Fruit fly (Drosophila melanogaster) whole organism, embryonic: ENCODE data around the gene CG18473.
A peak's percentile ranks its signal among the peaks of the same experiment; 100 is the strongest.

Experiments used
- Adf1 ChIP-seq: fragments of 200-800 bp; sonication (Bioruptor generic); IDR thresholded peaks from 2 replicates; pipeline ENCODE4 v1.3.6; 2022; ENCODE audit warnings: missing biosample characterization, missing genetic modification characterization
- Asciz ChIP-seq: fragments of 200-800 bp; sonication (Bioruptor generic); optimal IDR thresholded peaks from 2 replicates; lab custom pipeline; 2017; ENCODE audit warnings: missing biosample characterization, mild to moderate bottlenecking, missing genetic modification characterization, missing genetic modification reagents
- CG10209 ChIP-seq: fragments of 200-800 bp; sonication (Bioruptor generic); optimal IDR thresholded peaks from 3 replicates; lab custom pipeline; 2017; ENCODE audit warnings: missing biosample characterization, mild to moderate bottlenecking, missing genetic modification characterization, missing genetic modification reagents
- CG10462 ChIP-seq: fragments of 200-800 bp; sonication (Bioruptor generic); optimal IDR thresholded peaks from 2 replicates; lab custom pipeline; 2016; ENCODE audit warnings: missing biosample characterization, missing genetic modification characterization
- CG10979 ChIP-seq: fragments of 200-800 bp; sonication (Bioruptor generic); optimal IDR thresholded peaks from 2 replicates; lab custom pipeline; 2018; ENCODE audit warnings: missing biosample characterization, mild to moderate bottlenecking, missing genetic modification characterization, moderate library complexity
- CG11695 ChIP-seq: fragments of 200-800 bp; sonication (Bioruptor generic); IDR thresholded peaks from 3 replicates; pipeline ENCODE4 v1.3.6; 2022; ENCODE audit warnings: missing biosample characterization, missing genetic modification characterization
- CG12769 ChIP-seq: fragments of 200-800 bp; sonication (Bioruptor generic); optimal IDR thresholded peaks from 2 replicates; lab custom pipeline; 2019; ENCODE audit warnings: missing biosample characterization, mild to moderate bottlenecking, missing genetic modification characterization, moderate library complexity
- CG13123 ChIP-seq: fragments of 200-800 bp; sonication (Bioruptor generic); optimal IDR thresholded peaks from 2 replicates; lab custom pipeline; 2016; ENCODE audit warnings: missing biosample characterization, missing genetic modification characterization
- CG13624 ChIP-seq: fragments of 200-800 bp; sonication (Bioruptor generic); optimal IDR thresholded peaks from 2 replicates; lab custom pipeline; 2016; ENCODE audit warnings: missing biosample characterization, missing genetic modification characterization
- CG17359 ChIP-seq: fragments of 200-800 bp; sonication (Bioruptor generic); optimal IDR thresholded peaks from 3 replicates; lab custom pipeline; 2018; ENCODE audit warnings: missing biosample characterization, mild to moderate bottlenecking, missing genetic modification characterization, moderate library complexity
- CG18764 ChIP-seq: fragments of 200-800 bp; sonication (Bioruptor generic); optimal IDR thresholded peaks from 3 replicates; lab custom pipeline; 2016; ENCODE audit warnings: missing biosample characterization, missing genetic modification characterization
- CG2120 ChIP-seq: fragments of 200-800 bp; sonication (Bioruptor generic); optimal IDR thresholded peaks from 3 replicates; lab custom pipeline; 2016; ENCODE audit warnings: missing biosample characterization, missing genetic modification characterization
- CG2875 ChIP-seq: fragments of 200-800 bp; sonication (Bioruptor generic); optimal IDR thresholded peaks from 2 replicates; lab custom pipeline; 2017; ENCODE audit warnings: missing biosample characterization, mild to moderate bottlenecking, missing genetic modification characterization, missing genetic modification reagents
- CG30020 ChIP-seq: fragments of 200-800 bp; optimal IDR thresholded peaks from 2 replicates; lab custom pipeline; 2019; ENCODE audit warnings: missing biosample characterization, mild to moderate bottlenecking, missing genetic modification characterization, moderate library complexity
- CG30403 ChIP-seq: fragments of 200-800 bp; sonication (Bioruptor generic); optimal IDR thresholded peaks from 3 replicates; lab custom pipeline; 2016; ENCODE audit warnings: missing biosample characterization, missing genetic modification characterization
- CG3163 ChIP-seq: fragments of 200-800 bp; sonication (Bioruptor generic); optimal IDR thresholded peaks from 3 replicates; lab custom pipeline; 2016; ENCODE audit warnings: missing biosample characterization, missing genetic modification characterization
- CG4617 ChIP-seq: fragments of 200-800 bp; sonication (Bioruptor generic); optimal IDR thresholded peaks from 3 replicates; lab custom pipeline; 2016; ENCODE audit warnings: missing biosample characterization, missing genetic modification characterization, borderline replicate concordance
- Dad ChIP-seq: fragments of 200-800 bp; sonication (Bioruptor generic); optimal IDR thresholded peaks from 3 replicates; lab custom pipeline; 2016; ENCODE audit warnings: missing biosample characterization, missing genetic modification characterization
- Deaf1 ChIP-seq: fragments of 200-800 bp; optimal IDR thresholded peaks from 3 replicates; lab custom pipeline; 2019; ENCODE audit warnings: missing biosample characterization, mild to moderate bottlenecking, missing genetic modification characterization, moderate library complexity
- Dfd ChIP-seq, 2 experiments: fragments of >200 bp; optimal IDR thresholded peaks; 2 replicates each; lab custom pipeline; 2017; ENCODE audit warnings: missing biosample characterization in 2 of 2, missing genetic modification characterization in 2 of 2
- Ets97D ChIP-seq: fragments of 200-800 bp; sonication (Bioruptor generic); optimal IDR thresholded peaks from 3 replicates; lab custom pipeline; 2016; ENCODE audit warnings: missing biosample characterization, missing genetic modification characterization
- Fer1 ChIP-seq: fragments of 200-800 bp; sonication (Bioruptor generic); optimal IDR thresholded peaks from 2 replicates; lab custom pipeline; 2017; ENCODE audit warnings: missing biosample characterization, mild to moderate bottlenecking, missing genetic modification characterization
- Fer3 ChIP-seq: fragments of 200-800 bp; sonication (Bioruptor generic); optimal IDR thresholded peaks from 2 replicates; lab custom pipeline; 2018; ENCODE audit warnings: missing biosample characterization, mild to moderate bottlenecking, missing genetic modification characterization, moderate library complexity
- HHEX ChIP-seq: fragments of 200-800 bp; sonication (Bioruptor generic); optimal IDR thresholded peaks from 3 replicates; lab custom pipeline; 2017; ENCODE audit warnings: missing biosample characterization, mild to moderate bottlenecking, missing genetic modification characterization, missing genetic modification reagents
- HLH3B ChIP-seq: fragments of 200-800 bp; sonication (Bioruptor generic); IDR thresholded peaks from 2 replicates; pipeline ENCODE4 v1.3.6; 2022; ENCODE audit warnings: missing biosample characterization, missing genetic modification characterization
- HLH4C ChIP-seq: fragments of 200-800 bp; sonication (Bioruptor generic); IDR thresholded peaks from 3 replicates; pipeline ENCODE4 v1.3.6; 2022; ENCODE audit warnings: missing biosample characterization, missing genetic modification characterization; ENCODE audit not compliant: partially characterized antibody
- HLHmδ ChIP-seq: fragments of 200-800 bp; sonication (Bioruptor generic); optimal IDR thresholded peaks from 2 replicates; lab custom pipeline; 2018; ENCODE audit warnings: missing biosample characterization, mild to moderate bottlenecking, missing genetic modification characterization, moderate library complexity
- Hmr ChIP-seq: fragments of 200-800 bp; sonication (Bioruptor generic); optimal IDR thresholded peaks from 3 replicates; lab custom pipeline; 2017; ENCODE audit warnings: mild to moderate bottlenecking, missing biosample characterization, missing genetic modification reagents, missing genetic modification characterization
- Med ChIP-seq: fragments of 200-800 bp; sonication (Bioruptor generic); peaks from one replicate; lab custom pipeline; 2016; ENCODE audit warnings: missing biosample characterization, missing genetic modification characterization, mild to moderate bottlenecking, inconsistent platforms, moderate library complexity
- Nf-YA ChIP-seq: fragments of 200-800 bp; sonication (Bioruptor generic); IDR thresholded peaks from 2 replicates; pipeline ENCODE4 v1.3.6; 2022; ENCODE audit warnings: missing biosample characterization, missing genetic modification characterization
- Ravus ChIP-seq: fragments of 200-800 bp; sonication (Bioruptor generic); IDR thresholded peaks from 2 replicates; pipeline ENCODE4 v1.3.6; 2022; ENCODE audit warnings: missing biosample characterization, missing genetic modification characterization
- Sry-δ ChIP-seq: fragments of 200-800 bp; sonication (Bioruptor generic); optimal IDR thresholded peaks from 2 replicates; lab custom pipeline; 2016; ENCODE audit warnings: missing biosample characterization, missing genetic modification characterization
- Stat92E ChIP-seq, 3 experiments: fragments of >200 bp in 2 of 3; fragments of 200-800 bp in 1 of 3; sonication (Bioruptor generic) in 1 of 3; optimal IDR thresholded peaks; 2 replicates each; lab custom pipeline; 2017 to 2019; ENCODE audit warnings: missing biosample characterization in 3 of 3, missing genetic modification characterization in 3 of 3, mild to moderate bottlenecking in 1 of 3, moderate library complexity in 1 of 3
- amos ChIP-seq: fragments of 200-800 bp; sonication (Bioruptor generic); IDR thresholded peaks from 2 replicates; pipeline ENCODE4 v1.3.6; 2022; ENCODE audit warnings: missing biosample characterization, missing genetic modification characterization; ENCODE audit not compliant: partially characterized antibody
- aop ChIP-seq: fragments of 200-800 bp; sonication (Bioruptor generic); IDR thresholded peaks from 2 replicates; pipeline ENCODE4 v1.3.6; 2022; ENCODE audit warnings: missing biosample characterization, missing genetic modification characterization
- bbx ChIP-seq: fragments of 200-800 bp; sonication (Bioruptor generic); IDR thresholded peaks from 2 replicates; pipeline ENCODE4 v1.3.6; 2022; ENCODE audit warnings: missing biosample characterization, missing genetic modification characterization; ENCODE audit not compliant: partially characterized antibody
- bsh ChIP-seq, 2 experiments: fragments of 200-800 bp; sonication (Bioruptor generic); optimal IDR thresholded peaks; 2 replicates each; lab custom pipeline; 2017 to 2018; ENCODE audit warnings: mild to moderate bottlenecking in 2 of 2, missing biosample characterization in 2 of 2, missing genetic modification characterization in 2 of 2, moderate library complexity in 1 of 2
- corto ChIP-seq: fragments of 200-800 bp; sonication (Bioruptor generic); optimal IDR thresholded peaks from 2 replicates; lab custom pipeline; 2016; ENCODE audit warnings: missing biosample characterization, mild to moderate bottlenecking, missing genetic modification characterization, moderate library complexity
- dan ChIP-seq: fragments of 200-800 bp; sonication (Bioruptor generic); IDR thresholded peaks from 2 replicates; pipeline ENCODE4 v1.3.6; 2022; ENCODE audit warnings: missing biosample characterization, missing genetic modification characterization
- h ChIP-seq: fragments of >200 bp; optimal IDR thresholded peaks from 2 replicates; lab custom pipeline; 2017
- jumu ChIP-seq: fragments of 200-800 bp; sonication (Bioruptor generic); optimal IDR thresholded peaks from 3 replicates; lab custom pipeline; 2016; ENCODE audit warnings: missing biosample characterization, missing genetic modification characterization
- pb ChIP-seq: fragments of 200-800 bp; sonication (Bioruptor generic); optimal IDR thresholded peaks from 3 replicates; lab custom pipeline; 2016; ENCODE audit warnings: missing biosample characterization, missing genetic modification characterization
- pfk ChIP-seq: fragments of 200-800 bp; sonication (Bioruptor generic); optimal IDR thresholded peaks from 2 replicates; lab custom pipeline; 2018; ENCODE audit warnings: missing biosample characterization, mild to moderate bottlenecking, missing genetic modification characterization, moderate library complexity
- repo ChIP-seq: fragments of 200-800 bp; sonication (Bioruptor generic); optimal IDR thresholded peaks from 2 replicates; lab custom pipeline; 2016; ENCODE audit warnings: missing biosample characterization, missing genetic modification characterization
- shn ChIP-seq: fragments of 200-800 bp; sonication (Bioruptor generic); optimal IDR thresholded peaks from 3 replicates; lab custom pipeline; 2016; ENCODE audit warnings: missing biosample characterization, missing genetic modification characterization
- tna ChIP-seq: fragments of 200-800 bp; sonication (Bioruptor generic); IDR thresholded peaks from 2 replicates; pipeline ENCODE4 v1.3.6; 2022; ENCODE audit warnings: missing biosample characterization, missing genetic modification characterization; ENCODE audit not compliant: partially characterized antibody
- trem ChIP-seq: fragments of 200-800 bp; optimal IDR thresholded peaks from 3 replicates; lab custom pipeline; 2019; ENCODE audit warnings: missing biosample characterization, mild to moderate bottlenecking, missing genetic modification characterization, moderate library complexity
- vvl ChIP-seq: fragments of 200-800 bp; sonication (Bioruptor generic); IDR thresholded peaks from 2 replicates; pipeline ENCODE4 v1.3.6; 2022; ENCODE audit warnings: missing biosample characterization, missing genetic modification characterization
- z ChIP-seq: fragments of 200-800 bp; sonication (Bioruptor generic); IDR thresholded peaks from 3 replicates; pipeline ENCODE4 v1.3.6; 2022; ENCODE audit warnings: missing biosample characterization, missing genetic modification characterization

The CG18473 gene

dm6 chr3R:9394385-9395042, 31.4 kb downstream of the CG18473 start, which contains the start of gene FER (continued):
- TF ChIP-seq CG10979 (tag; lab: Kevin White, UChicago) = peak; percentile 31
- peak; percentile 47 for TF ChIP-seq HHEX (GFP tag; lab: Kevin White, UChicago)
- TF ChIP-seq Fer3 (tag; lab: Kevin White, UChicago) = no peak
- TF ChIP-seq CG30403 (GFP tag; lab: Kevin White, UChicago) = no peak
- TF ChIP-seq CG17359 (tag; lab: Kevin White, UChicago) = peak; percentile 32
- peak; percentile 45; the same call in 1 of the 2 replicates for TF ChIP-seq HLH3B
- peak; percentile 18 for TF ChIP-seq CG10209 (GFP tag; lab: Kevin White, UChicago)
- peak; percentile 39 for TF ChIP-seq Hmr (GFP tag; lab: Kevin White, UChicago)
- TF ChIP-seq Fer1 = peak; percentile 69
- TF ChIP-seq CG2120 (GFP tag; lab: Kevin White, UChicago) = peak; percentile 40
- TF ChIP-seq HLHmδ (GFP tag; lab: Kevin White, UChicago) = peak; percentile 76
- TF ChIP-seq pfk (GFP tag; lab: Kevin White, UChicago) = peak; percentile 57
- peak; percentile 75 for TF ChIP-seq vvl (GFP tag; lab: Robert Waterston, UW)
- peak; percentile 63 for TF ChIP-seq Asciz (GFP tag; lab: Kevin White, UChicago)
- no peak for TF ChIP-seq Ets97D
- TF ChIP-seq Med (GFP tag; lab: Kevin White, UChicago) = peak; percentile 94
- peak; percentile 83 for TF ChIP-seq Deaf1
- TF ChIP-seq Ravus (GFP tag; lab: Robert Waterston, UW) = peak; percentile 38; the same call in 1 of the 2 replicates
- no peak for TF ChIP-seq corto (GFP tag; lab: Kevin White, UChicago)
- TF ChIP-seq shn = peak; percentile 22
- peak; percentile 14 for TF ChIP-seq CG2875 (GFP tag; lab: Kevin White, UChicago)
- TF ChIP-seq pb (GFP tag; lab: Kevin White, UChicago) = peak; percentile 36
- no peak for TF ChIP-seq CG13123 (GFP tag; lab: Kevin White, UChicago)
- peak; percentile 38; the same call in 1 of the 3 replicates for TF ChIP-seq CG11695 (GFP tag; lab: Robert Waterston, UW)
- TF ChIP-seq Stat92E (GFP tag; optimal IDR thresholded peaks at IDR 0.05; lab: Kevin White, UChicago) = peak in 1 of 3 experiments; percentile 71
- no peak for TF ChIP-seq Dad (GFP tag; lab: Kevin White, UChicago)
- TF ChIP-seq Sry-δ (GFP tag; lab: Kevin White, UChicago) = no peak
- peak; percentile 73 for TF ChIP-seq CG12769 (tag; lab: Kevin White, UChicago)
- no peak for TF ChIP-seq CG30020 (tag; lab: Kevin White, UChicago)
- peak; percentile 59; the same call in 1 of the 2 replicates for TF ChIP-seq aop (GFP tag; lab: Robert Waterston, UW)
- no peak for TF ChIP-seq jumu
- TF ChIP-seq h (lab: Kevin White, UChicago) = no peak
- peak; percentile 54; the same call in 2 of the 3 replicates for TF ChIP-seq HLH4C
- no peak for TF ChIP-seq repo (GFP tag; lab: Kevin White, UChicago)
- no peak for TF ChIP-seq Nf-YA (GFP tag; lab: Robert Waterston, UW)
- peak; percentile 2 for TF ChIP-seq CG13624
- TF ChIP-seq dan = no peak
- no peak for TF ChIP-seq trem (tag; lab: Kevin White, UChicago)
- TF ChIP-seq Dfd (GFP tag; optimal IDR thresholded peaks at IDR 0.05; lab: Kevin White, UChicago) = no peak
- peak; percentile 81 for TF ChIP-seq tna
- peak; percentile 80 for TF ChIP-seq bbx (GFP tag; lab: Robert Waterston, UW)
- no peak for TF ChIP-seq CG18764 (GFP tag; lab: Kevin White, UChicago)
- peak; percentile 99 for TF ChIP-seq z (GFP tag; lab: Robert Waterston, UW)
- TF ChIP-seq CG3163 (GFP tag; lab: Kevin White, UChicago) = peak; percentile 48
- peak; percentile 17; the same call in 1 of the 2 replicates for TF ChIP-seq Adf1 (GFP tag; lab: Robert Waterston, UW)
- TF ChIP-seq CG10462 (GFP tag; lab: Kevin White, UChicago) = peak; percentile 13
- peak; percentile 1 to 22 for TF ChIP-seq bsh (GFP tag; optimal IDR thresholded peaks at IDR 0.05; lab: Kevin White, UChicago)
- TF ChIP-seq amos (GFP tag; lab: Robert Waterston, UW) = peak; percentile 74; the same call in 1 of the 2 replicates
- TF ChIP-seq CG4617 (GFP tag; lab: Kevin White, UChicago) = peak; percentile 6
